Fruit fly (Drosophila melanogaster): Measurements from ENCODE around the gene CG43390.

The CG43390 gene

dm6 chr3L:11587720-11588580 is 8.2 kb upstream of the CG43390 start, which contains the start of gene rt (continued):
- TF ChIP-seq dpn (GFP tag; optimal IDR thresholded peaks at IDR 0.05) (peak in 1 of 2 experiments; percentile 40), nom (GFP tag; optimal IDR thresholded peaks at IDR 0.05) (no peak), Dek (tag; optimal IDR thresholded peaks at IDR 0.05) (no peak), CG9876 (GFP tag; optimal IDR thresholded peaks at IDR 0.05) (no peak), bab2 (GFP tag; optimal IDR thresholded peaks at IDR 0.05) (peak; percentile 14), Hr3 (GFP tag; optimal IDR thresholded peaks at IDR 0.05) (no peak), lov (optimal IDR thresholded peaks at IDR 0.05) (no peak), lov (GFP tag; IDR thresholded peaks at IDR 0.05) (no peak), Hr51 (GFP tag; optimal IDR thresholded peaks at IDR 0.05) (peak in 1 of 2 experiments; percentile 58), sqz (GFP tag; optimal IDR thresholded peaks at IDR 0.05) (peak; percentile 31), CG11504 (tag; optimal IDR thresholded peaks at IDR 0.05) (peak; percentile 66), Vsx1 (GFP tag; optimal IDR thresholded peaks at IDR 0.05) (no peak), CG10565 (GFP tag; optimal IDR thresholded peaks at IDR 0.05) (no peak), CG6175 (GFP tag; IDR thresholded peaks at IDR 0.05) (no peak), cg (GFP tag; optimal IDR thresholded peaks at IDR 0.05) (no peak), otp (GFP tag; IDR thresholded peaks at IDR 0.05) (0 out of 3 replicates have a peak, but pooled peaks have one; percentile 49), fd102C (GFP tag; optimal IDR thresholded peaks at IDR 0.05) (no peak), Ets97D (GFP tag; optimal IDR thresholded peaks at IDR 0.05) (no peak), CG15073 (GFP tag; optimal IDR thresholded peaks at IDR 0.05) (no peak), Drgx (GFP tag; IDR thresholded peaks at IDR 0.05) (peak; percentile 77), zen (tag; optimal IDR thresholded peaks at IDR 0.05) (peak; percentile 6), CG16815 (GFP tag; optimal IDR thresholded peaks at IDR 0.05) (peak; percentile 56), HmgD (GFP tag; optimal IDR thresholded peaks at IDR 0.05) (no peak), cato (GFP tag; optimal IDR thresholded peaks at IDR 0.05; ENCODE audit: borderline replicate concordance) (no peak), MTF-1 (GFP tag; optimal IDR thresholded peaks at IDR 0.05; ENCODE audit: borderline replicate concordance) (peak; percentile 13), CG12769 (tag; optimal IDR thresholded peaks at IDR 0.05) (no peak), Adf1 (GFP tag; IDR thresholded peaks at IDR 0.05) (0 out of 2 replicates have a peak, but pooled peaks have one; percentile 20), MBD-R2 (GFP tag; IDR thresholded peaks at IDR 0.05) (no peak), Deaf1 (tag; optimal IDR thresholded peaks at IDR 0.05) (peak; percentile 6), CG1647 (GFP tag; optimal IDR thresholded peaks at IDR 0.05) (no peak), luna (GFP tag; optimal IDR thresholded peaks at IDR 0.05) (no peak), CoRest (tag; optimal IDR thresholded peaks at IDR 0.05) (peak; percentile 70), CG6272 (GFP tag; IDR thresholded peaks at IDR 0.05) (no peak), CG4854 (GFP tag; optimal IDR thresholded peaks at IDR 0.05) (peak; percentile 4), ham (GFP tag; IDR thresholded peaks at IDR 0.05) (no peak), tio (GFP tag; optimal IDR thresholded peaks at IDR 0.05) (peak; percentile 42), vvl (GFP tag; IDR thresholded peaks at IDR 0.05) (no peak), pzg (GFP tag; optimal IDR thresholded peaks at IDR 0.05) (no peak), D (optimal IDR thresholded peaks at IDR 0.05) (no peak), D (GFP tag; optimal IDR thresholded peaks at IDR 0.05) (peak; percentile 57), unc-4 (GFP tag; IDR thresholded peaks at IDR 0.05; ENCODE audit: partially characterized antibody) (no peak), Fer1 (GFP tag; optimal IDR thresholded peaks at IDR 0.05) (peak; percentile 40), CG13775 (GFP tag; optimal IDR thresholded peaks at IDR 0.05) (peak; percentile 53), CG10321 (GFP tag; IDR thresholded peaks at IDR 0.05) (no peak), row (GFP tag; IDR thresholded peaks at IDR 0.05) (peak; percentile 88), lmd (GFP tag; IDR thresholded peaks at IDR 0.05) (no peak; the same call in 1 of the 2 replicates), CG11247 (GFP tag; IDR thresholded peaks at IDR 0.05) (no peak), E2f2 (GFP tag; IDR thresholded peaks at IDR 0.05) (peak; percentile 31; the same call in 1 of the 2 replicates), maf-S (GFP tag; optimal IDR thresholded peaks at IDR 0.05) (no peak)
